Fruit fly (Drosophila melanogaster): Measurements from ENCODE around the gene CG42366.

Gene CG42366

dm6 chr2L:9947265-9947664 lies 22.3 kb downstream of the CG42366 start, which contains the start of gene CG5853 (continued):
- TF ChIP-seq pan (optimal IDR thresholded peaks at IDR 0.05): no peak
- peak; percentile 25 for TF ChIP-seq Jra (GFP tag; optimal IDR thresholded peaks at IDR 0.05)
- TF ChIP-seq CG9705 (GFP tag; optimal IDR thresholded peaks at IDR 0.05): no peak

DNA sequence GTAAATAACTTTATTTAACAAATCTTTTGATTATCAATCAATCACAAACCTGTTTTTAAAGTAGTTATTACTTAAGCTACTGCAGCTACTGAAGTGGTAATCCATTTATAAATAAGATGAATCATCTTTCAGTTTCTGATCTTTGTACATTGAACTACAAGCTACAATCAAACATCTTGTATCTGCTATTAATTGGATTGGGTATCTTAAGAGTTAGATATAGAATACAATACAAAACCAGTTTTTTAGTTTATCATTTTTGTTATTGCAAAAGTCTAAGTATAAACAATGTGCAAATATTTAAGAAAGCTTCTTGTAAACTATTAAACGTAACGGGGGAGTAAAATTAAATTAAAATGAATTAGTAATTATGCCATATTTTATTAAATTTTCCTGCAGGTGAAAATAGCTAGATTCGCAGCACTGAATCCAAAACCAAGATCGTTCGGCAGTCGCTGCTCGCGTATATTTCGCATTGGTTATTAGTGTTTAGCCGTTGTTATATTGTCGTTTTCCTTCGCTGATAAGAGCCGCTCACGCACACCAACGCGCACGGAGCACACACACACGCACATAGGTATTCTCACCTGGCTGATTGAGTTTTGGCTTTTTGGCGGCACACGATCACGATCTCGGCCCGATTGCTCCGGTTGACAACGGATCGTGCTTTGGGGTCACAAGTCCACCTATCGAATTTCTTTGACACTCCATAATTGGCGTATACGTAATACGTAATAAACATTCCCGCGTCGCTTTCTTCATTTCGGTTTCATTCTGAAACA lies 23.0 kb downstream of the CG42366 start:
- TF ChIP-seq Dfd (GFP tag; optimal IDR thresholded peaks at IDR 0.05) (no peak), woc (GFP tag; optimal IDR thresholded peaks at IDR 0.05) (peak; percentile 40), Myc (optimal IDR thresholded peaks at IDR 0.05) (peak; percentile 98), Rel (GFP tag; optimal IDR thresholded peaks at IDR 0.05) (peak; percentile 48), Rel (tag; optimal IDR thresholded peaks at IDR 0.05) (peak; percentile 33), jim (GFP tag; optimal IDR thresholded peaks at IDR 0.05) (no peak), Hr83 (GFP tag; optimal IDR thresholded peaks at IDR 0.05; ENCODE audit: poor library complexity, severe bottlenecking) (peak; percentile 42), CG9705 (GFP tag; optimal IDR thresholded peaks at IDR 0.05) (no peak), h (GFP tag; optimal IDR thresholded peaks at IDR 0.05) (peak; percentile 85), Hnf4 (GFP tag; optimal IDR thresholded peaks at IDR 0.05) (peak; percentile 39)

DNA sequence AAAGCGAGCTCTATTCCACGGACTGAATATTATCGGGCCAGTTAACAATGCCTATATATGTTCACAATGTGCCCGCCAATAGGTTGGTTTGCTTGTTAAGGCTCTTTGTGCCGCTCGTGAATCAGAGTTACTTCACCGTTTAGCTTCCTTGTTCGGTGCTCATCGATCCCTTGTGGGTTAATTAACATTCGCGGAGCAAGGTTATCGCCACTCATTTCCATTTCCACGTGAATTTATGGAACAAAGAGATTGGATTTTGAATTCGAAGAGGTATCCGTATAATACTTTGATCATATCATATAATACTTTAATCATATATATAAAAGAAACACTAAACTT lies 23.5 kb downstream of the CG42366 start:
- TF ChIP-seq h (GFP tag; optimal IDR thresholded peaks at IDR 0.05) (peak; percentile 57), Rel (GFP tag; optimal IDR thresholded peaks at IDR 0.05) (no peak), Rel (tag; optimal IDR thresholded peaks at IDR 0.05) (no peak)

DNA sequence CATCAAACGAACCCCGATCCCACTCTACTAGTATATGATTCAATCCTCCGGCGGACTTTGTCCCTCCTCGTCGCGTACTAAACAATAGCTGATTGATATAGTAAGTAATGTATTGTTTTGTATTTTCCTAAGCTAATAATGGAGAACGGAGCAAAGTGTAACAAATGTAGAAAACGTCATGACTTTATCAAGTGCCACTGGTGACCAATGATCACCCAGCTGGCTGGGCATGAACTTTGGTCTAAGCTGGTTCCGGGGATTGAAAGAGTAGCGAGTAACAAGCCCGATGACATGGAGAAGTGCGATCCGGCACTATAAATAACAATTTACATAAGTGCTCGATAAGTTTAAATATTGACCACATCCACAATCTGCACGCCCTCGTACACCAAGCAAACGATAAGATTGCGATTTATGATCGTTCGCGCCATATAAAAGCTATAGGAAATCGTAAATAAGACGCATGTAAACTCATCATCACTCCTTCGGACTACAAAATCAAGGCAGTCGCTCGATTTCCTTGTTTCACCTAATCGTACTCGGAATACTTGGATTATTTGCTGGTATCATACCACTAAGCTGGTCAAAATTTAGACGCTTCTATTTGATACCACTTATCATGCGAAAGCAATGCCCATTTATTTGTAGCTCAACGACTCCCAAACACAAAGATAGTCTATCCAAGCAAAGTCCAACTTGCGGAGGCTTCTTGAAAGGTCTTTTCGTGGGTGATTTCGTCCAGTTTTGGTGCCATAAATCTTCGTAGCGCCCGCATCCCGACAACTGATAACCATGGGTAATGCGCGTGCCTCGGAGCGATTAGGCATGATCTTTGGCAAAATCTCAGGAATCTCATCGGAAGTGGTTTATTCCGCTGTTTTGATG lies 24.5 kb downstream of the CG42366 start:
- TF ChIP-seq Sp1 (GFP tag; optimal IDR thresholded peaks at IDR 0.05) (peak; percentile 1), h (GFP tag; optimal IDR thresholded peaks at IDR 0.05) (peak; percentile 28), Hr78 (GFP tag; optimal IDR thresholded peaks at IDR 0.05) (no peak), Dif (GFP tag; optimal IDR thresholded peaks at IDR 0.05; ENCODE audit: partially characterized antibody) (no peak)

DNA sequence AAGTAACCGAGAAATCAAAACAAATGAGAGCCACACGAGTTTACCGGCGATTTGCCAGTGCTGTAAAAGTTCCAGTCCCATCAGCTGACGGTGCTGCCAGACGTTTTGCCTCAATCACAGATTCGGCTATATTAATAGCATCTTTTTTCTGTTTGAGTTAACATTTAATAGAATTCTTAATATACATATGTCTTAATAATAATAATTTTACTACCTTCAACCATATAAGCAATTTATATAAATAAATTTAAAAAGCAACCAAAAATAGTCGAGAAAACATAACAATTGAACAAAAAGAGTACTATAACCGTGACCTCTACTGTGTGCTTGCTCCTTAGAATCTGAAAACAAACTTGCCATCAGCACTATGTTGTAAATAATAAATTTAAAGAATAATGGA lies 29.2 kb downstream of the CG42366 start, which contains the start of the genes CG13126 and CG4709:
Gene CG13126, minus strand, starts transcription at position 63 of the 400 bp plus-strand sequence.
Gene CG4709, plus strand, starts transcription at position 207 of the 400 bp plus-strand sequence.
- TF ChIP-seq Sp1 (GFP tag; optimal IDR thresholded peaks at IDR 0.05) (peak; percentile 94), h (GFP tag; optimal IDR thresholded peaks at IDR 0.05) (peak; percentile 91), ey (GFP tag; optimal IDR thresholded peaks at IDR 0.05) (peak; percentile 75), CG32264 (GFP tag; optimal IDR thresholded peaks at IDR 0.05) (no peak), foxo (GFP tag; optimal IDR thresholded peaks at IDR 0.05) (peak in 1 of 2 experiments; percentile 92), rgr (GFP tag; optimal IDR thresholded peaks at IDR 0.05) (peak; percentile 93), Mio (GFP tag; optimal IDR thresholded peaks at IDR 0.05) (no peak), fru (GFP tag; optimal IDR thresholded peaks at IDR 0.05) (peak; percentile 79), dmrt93B (GFP tag; optimal IDR thresholded peaks at IDR 0.05) (peak; percentile 79), psq (GFP tag; optimal IDR thresholded peaks at IDR 0.05) (peak; percentile 87), Dfd (GFP tag; optimal IDR thresholded peaks at IDR 0.05) (no peak), Abd-B (GFP tag; optimal IDR thresholded peaks at IDR 0.05) (no peak), Hr83 (GFP tag; optimal IDR thresholded peaks at IDR 0.05; ENCODE audit: poor library complexity, severe bottlenecking) (peak; percentile 73), brk (GFP tag; optimal IDR thresholded peaks at IDR 0.05) (peak; percentile 93), Rel (GFP tag; optimal IDR thresholded peaks at IDR 0.05) (peak; percentile 27), Rel (tag; optimal IDR thresholded peaks at IDR 0.05) (peak; percentile 77), OdsH (GFP tag; optimal IDR thresholded peaks at IDR 0.05) (peak; percentile 89), usp (GFP tag; optimal IDR thresholded peaks at IDR 0.05) (no peak), woc (GFP tag; optimal IDR thresholded peaks at IDR 0.05) (peak; percentile 85), CrebA (GFP tag; optimal IDR thresholded peaks at IDR 0.05; ENCODE audit: borderline replicate concordance) (no peak), br (GFP tag; optimal IDR thresholded peaks at IDR 0.05) (peak; percentile 71), Myc (optimal IDR thresholded peaks at IDR 0.05) (peak; percentile 32), dsf (GFP tag; optimal IDR thresholded peaks at IDR 0.05; ENCODE audit: borderline replicate concordance) (peak; percentile 58), GATAd (GFP tag; optimal IDR thresholded peaks at IDR 0.05) (peak; percentile 54), HLH106 (tag; optimal IDR thresholded peaks at IDR 0.05) (peak; percentile 95), jim (GFP tag; optimal IDR thresholded peaks at IDR 0.05) (no peak), N (GFP tag; optimal IDR thresholded peaks at IDR 0.05) (no peak), Jra (GFP tag; optimal IDR thresholded peaks at IDR 0.05) (peak; percentile 42), sage (GFP tag; optimal IDR thresholded peaks at IDR 0.05) (peak; percentile 85), Hnf4 (GFP tag; optimal IDR thresholded peaks at IDR 0.05) (peak; percentile 81), sv (GFP tag; optimal IDR thresholded peaks at IDR 0.05) (peak; percentile 77), CG9705 (GFP tag; optimal IDR thresholded peaks at IDR 0.05) (peak; percentile 69)
